Worm (Caenorhabditis elegans): ENCODE measurements around the gene nhr-43.

DNA sequence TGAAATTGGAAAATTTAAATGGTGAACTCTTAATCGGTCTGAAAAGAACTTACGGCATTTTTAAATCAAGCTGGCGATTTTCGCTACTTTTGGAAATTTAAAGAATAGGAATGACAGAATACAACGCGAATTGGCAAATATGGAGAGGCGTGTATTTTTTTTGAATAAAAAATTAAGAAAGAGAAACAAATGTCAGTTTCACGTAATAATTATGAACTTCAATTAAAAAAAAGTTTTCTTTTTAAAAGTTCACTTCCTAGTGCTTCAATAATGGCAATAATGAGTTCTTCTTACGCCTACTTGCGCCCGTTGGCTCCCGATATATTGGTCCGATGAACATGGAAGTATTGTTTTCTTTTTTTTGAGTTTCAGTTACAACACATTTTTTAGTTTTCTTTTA, 21.7 kb upstream of the nhr-43 start, which contains the start of gene pph-2:
- no peak for TF ChIP-seq ztf-11 (tag; optimal IDR thresholded peaks at IDR 0.05)
- no peak for TF ChIP-seq aly-2 (tag; optimal IDR thresholded peaks at IDR 0.05)
- no peak for TF ChIP-seq pqm-1 (tag; optimal IDR thresholded peaks at IDR 0.05)
- no peak for TF ChIP-seq skn-1 (tag; optimal IDR thresholded peaks at IDR 0.05)

Measured in whole organism, L3 larva.